Worm (Caenorhabditis elegans) whole organism, L1 larva: ENCODE measurements around the gene ttr-30.

Source experiments
- C34B4.2 ChIP-seq: sonication (generic microtip); optimal IDR thresholded peaks from 2 replicates; lab custom pipeline; 2017; ENCODE audit warnings: mild to moderate bottlenecking, missing genetic modification characterization, missing compliant biosample characterization
- ama-1 ChIP-seq: fragments of 150-350 bp; optimal IDR thresholded peaks from 2 replicates; lab custom pipeline; 2014
- hpl-2 ChIP-seq: fragments of 150-350 bp; optimal IDR thresholded peaks from 2 replicates; lab custom pipeline; 2014; ENCODE audit warnings: missing biosample characterization, missing genetic modification reagents, missing genetic modification characterization
- lin-39 ChIP-seq: fragments of 150-350 bp; optimal IDR thresholded peaks from 2 replicates; lab custom pipeline; 2014; ENCODE audit warnings: missing biosample characterization, missing genetic modification reagents, missing genetic modification characterization
- nhr-28 ChIP-seq: fragments of 150-350 bp; optimal IDR thresholded peaks from 2 replicates; lab custom pipeline; 2014; ENCODE audit warnings: missing biosample characterization, missing genetic modification characterization
- nhr-71 ChIP-seq: sonication (generic microtip); optimal IDR thresholded peaks from 2 replicates; lab custom pipeline; 2016; ENCODE audit warnings: mild to moderate bottlenecking, missing genetic modification characterization, moderate library complexity, missing compliant biosample characterization
- rnt-1 ChIP-seq: sonication (generic microtip); optimal IDR thresholded peaks from 2 replicates; lab custom pipeline; 2016; ENCODE audit warnings: mild to moderate bottlenecking, missing genetic modification characterization, moderate library complexity, missing compliant biosample characterization
- sup-37 ChIP-seq: fragments of 200-800 bp; sonication (Bioruptor generic); optimal IDR thresholded peaks from 2 replicates; lab custom pipeline; 2018; ENCODE audit warnings: mild to moderate bottlenecking, missing genetic modification characterization, missing compliant biosample characterization
- unc-86 ChIP-seq: sonication (generic microtip); optimal IDR thresholded peaks from 2 replicates; lab custom pipeline; 2016; ENCODE audit warnings: missing genetic modification characterization, missing compliant biosample characterization
- unc-98 ChIP-seq: fragments of 200-800 bp; sonication (Bioruptor generic); IDR thresholded peaks from 2 replicates; pipeline ENCODE4 v1.3.6; 2022; ENCODE audit warnings: missing genetic modification characterization, missing compliant biosample characterization

Gene ttr-30

ce11 chrX:7378608-7379007 is 47.9 kb downstream of the ttr-30 start:
- TF ChIP-seq lin-39 (tag; lab: Kevin White, UChicago): no peak
- TF ChIP-seq C34B4.2 (tag; lab: Kevin White, UChicago): no peak
- TF ChIP-seq unc-86: no peak
- TF ChIP-seq nhr-28 (tag; lab: Kevin White, UChicago): no peak
- no peak for TF ChIP-seq ama-1
- TF ChIP-seq sup-37 (GFP tag; lab: Kevin White, UChicago): no peak
- TF ChIP-seq unc-98: no peak
- no peak for TF ChIP-seq hpl-2 (GFP tag; lab: Kevin White, UChicago)
- TF ChIP-seq rnt-1 (tag; lab: Kevin White, UChicago): no peak
- TF ChIP-seq nhr-71 (tag; lab: Kevin White, UChicago): no peak
